Fruit fly (Drosophila melanogaster) whole organism, embryonic: Measurements from ENCODE around the gene CG5254.

Experiments
- B-H2 ChIP-seq: fragments of 200-800 bp; sonication (Bioruptor generic); optimal IDR thresholded peaks from 2 replicates; lab custom pipeline; 2018; ENCODE audit warnings: missing biosample characterization, mild to moderate bottlenecking, missing genetic modification characterization
- Bgb ChIP-seq: fragments of 200-800 bp; sonication (Bioruptor generic); IDR thresholded peaks from 2 replicates; pipeline ENCODE4 v1.3.6; 2022; ENCODE audit warnings: missing biosample characterization, missing genetic modification characterization; ENCODE audit not compliant: partially characterized antibody
- CG10543 ChIP-seq: fragments of 200-800 bp; sonication (Bioruptor generic); optimal IDR thresholded peaks from 3 replicates; lab custom pipeline; 2017; ENCODE audit warnings: missing biosample characterization, mild to moderate bottlenecking, missing genetic modification characterization, moderate library complexity
- CG11723 ChIP-seq: fragments of 200-800 bp; sonication (Bioruptor generic); optimal IDR thresholded peaks from 2 replicates; lab custom pipeline; 2017; ENCODE audit warnings: missing biosample characterization, mild to moderate bottlenecking, missing genetic modification characterization
- CG14441 ChIP-seq: fragments of 200-800 bp; sonication (Bioruptor generic); IDR thresholded peaks from 2 replicates; pipeline ENCODE4 v1.3.6; 2022; ENCODE audit warnings: missing biosample characterization, missing genetic modification characterization
- CG14860 ChIP-seq: fragments of 200-800 bp; sonication (Bioruptor generic); IDR thresholded peaks from 3 replicates; pipeline ENCODE4 v1.3.6; 2022; ENCODE audit warnings: missing biosample characterization, missing genetic modification characterization; ENCODE audit not compliant: partially characterized antibody
- CG1529 ChIP-seq: fragments of 200-800 bp; sonication (Bioruptor generic); optimal IDR thresholded peaks from 3 replicates; lab custom pipeline; 2018; ENCODE audit warnings: missing biosample characterization, missing genetic modification characterization
- CG15479 ChIP-seq: fragments of 200-800 bp; sonication (Bioruptor generic); optimal IDR thresholded peaks from 3 replicates; lab custom pipeline; 2019; ENCODE audit warnings: missing biosample characterization, mild to moderate bottlenecking, missing genetic modification characterization, moderate library complexity
- CG16863 ChIP-seq: fragments of 200-800 bp; sonication (Bioruptor generic); optimal IDR thresholded peaks from 3 replicates; lab custom pipeline; 2016; ENCODE audit warnings: missing biosample characterization, missing genetic modification characterization
- CG17612 ChIP-seq: fragments of 200-800 bp; sonication (Bioruptor generic); IDR thresholded peaks from 2 replicates; pipeline ENCODE4 v1.3.6; 2022; ENCODE audit warnings: missing biosample characterization, missing genetic modification characterization
- CG2129 ChIP-seq: fragments of 200-800 bp; sonication (Bioruptor generic); IDR thresholded peaks from 2 replicates; pipeline ENCODE4 v1.3.6; 2022; ENCODE audit warnings: missing biosample characterization, missing genetic modification characterization; ENCODE audit not compliant: partially characterized antibody
- CG2889 ChIP-seq: fragments of 200-800 bp; sonication (Bioruptor generic); IDR thresholded peaks from 3 replicates; pipeline ENCODE4 v1.3.6; 2022; ENCODE audit warnings: missing biosample characterization, missing genetic modification characterization
- CG32532 ChIP-seq: fragments of 200-800 bp; sonication (Bioruptor generic); IDR thresholded peaks from 2 replicates; pipeline ENCODE4 v1.3.6; 2022; ENCODE audit warnings: missing biosample characterization, missing genetic modification characterization
- CG34376 ChIP-seq: fragments of 200-800 bp; sonication (Bioruptor generic); optimal IDR thresholded peaks from 2 replicates; lab custom pipeline; 2018; ENCODE audit warnings: missing biosample characterization, mild to moderate bottlenecking, missing genetic modification characterization
- CG3838 ChIP-seq: fragments of 200-800 bp; sonication (Bioruptor generic); optimal IDR thresholded peaks from 3 replicates; lab custom pipeline; 2016; ENCODE audit warnings: missing biosample characterization, missing genetic modification characterization
- CG42726 ChIP-seq: fragments of 200-800 bp; sonication (Bioruptor generic); IDR thresholded peaks from 2 replicates; pipeline ENCODE4 v1.3.6; 2022; ENCODE audit warnings: missing biosample characterization, missing genetic modification characterization; ENCODE audit not compliant: partially characterized antibody
- CG6791 ChIP-seq: fragments of 200-800 bp; sonication (Bioruptor generic); IDR thresholded peaks from 3 replicates; pipeline ENCODE4 v1.3.6; 2022; ENCODE audit warnings: missing biosample characterization, missing genetic modification characterization; ENCODE audit not compliant: partially characterized antibody
- CG7963 ChIP-seq: fragments of 200-800 bp; sonication (Bioruptor generic); IDR thresholded peaks from 3 replicates; pipeline ENCODE4 v1.3.6; 2022; ENCODE audit warnings: missing biosample characterization, missing genetic modification characterization; ENCODE audit not compliant: partially characterized antibody
- CG7987 ChIP-seq: fragments of 200-800 bp; sonication (Bioruptor generic); optimal IDR thresholded peaks from 2 replicates; lab custom pipeline; 2018; ENCODE audit warnings: missing biosample characterization, mild to moderate bottlenecking, missing genetic modification characterization, moderate library complexity
- CG8290 ChIP-seq, 3 experiments: fragments of 200-800 bp; sonication (Bioruptor generic); optimal IDR thresholded peaks; 2 replicates each; lab custom pipeline; 2016 to 2019; ENCODE audit warnings: missing biosample characterization in 3 of 3, missing genetic modification characterization in 3 of 3, mild to moderate bottlenecking in 2 of 3, moderate library complexity in 1 of 3
- CoRest ChIP-seq: fragments of 200-800 bp; sonication (Bioruptor generic); optimal IDR thresholded peaks from 3 replicates; lab custom pipeline; 2018; ENCODE audit warnings: missing biosample characterization, mild to moderate bottlenecking, missing genetic modification characterization, moderate library complexity
- Deaf1 ChIP-seq: fragments of 200-800 bp; optimal IDR thresholded peaks from 3 replicates; lab custom pipeline; 2019; ENCODE audit warnings: missing biosample characterization, mild to moderate bottlenecking, missing genetic modification characterization, moderate library complexity
- Dll ChIP-seq: fragments of 200-800 bp; sonication (Bioruptor generic); IDR thresholded peaks from 4 replicates; pipeline ENCODE4 v1.3.6; 2022; ENCODE audit warnings: missing biosample characterization, missing genetic modification characterization; ENCODE audit not compliant: partially characterized antibody
- Fer1 ChIP-seq: fragments of 200-800 bp; sonication (Bioruptor generic); optimal IDR thresholded peaks from 2 replicates; lab custom pipeline; 2017; ENCODE audit warnings: missing biosample characterization, mild to moderate bottlenecking, missing genetic modification characterization
- HLHmδ ChIP-seq: fragments of 200-800 bp; sonication (Bioruptor generic); optimal IDR thresholded peaks from 2 replicates; lab custom pipeline; 2018; ENCODE audit warnings: missing biosample characterization, mild to moderate bottlenecking, missing genetic modification characterization, moderate library complexity
- Max ChIP-seq: fragments of 200-800 bp; sonication (Bioruptor generic); optimal IDR thresholded peaks from 2 replicates; lab custom pipeline; 2016; ENCODE audit warnings: missing biosample characterization, mild to moderate bottlenecking, missing genetic modification characterization
- Med ChIP-seq: fragments of 200-800 bp; sonication (Bioruptor generic); peaks from one replicate; lab custom pipeline; 2016; ENCODE audit warnings: missing biosample characterization, missing genetic modification characterization, mild to moderate bottlenecking, inconsistent platforms, moderate library complexity
- Meics ChIP-seq: fragments of 200-800 bp; sonication (Bioruptor generic); optimal IDR thresholded peaks from 2 replicates; lab custom pipeline; 2017; ENCODE audit warnings: missing biosample characterization, mild to moderate bottlenecking, missing genetic modification characterization
- NC2β ChIP-seq: fragments of 200-800 bp; sonication (Bioruptor generic); optimal IDR thresholded peaks from 2 replicates; lab custom pipeline; 2016; ENCODE audit warnings: missing biosample characterization, missing genetic modification characterization
- Rfx ChIP-seq: fragments of 200-800 bp; sonication (Bioruptor generic); IDR thresholded peaks from 2 replicates; pipeline ENCODE4 v1.3.6; 2022; ENCODE audit warnings: missing biosample characterization, missing genetic modification characterization
- Sry-δ ChIP-seq: fragments of 200-800 bp; sonication (Bioruptor generic); optimal IDR thresholded peaks from 2 replicates; lab custom pipeline; 2016; ENCODE audit warnings: missing biosample characterization, missing genetic modification characterization
- Xrp1 ChIP-seq: fragments of 200-800 bp; sonication (Bioruptor generic); IDR thresholded peaks from 2 replicates; pipeline ENCODE4 v1.3.6; 2022; ENCODE audit warnings: missing biosample characterization, missing genetic modification characterization
- ase ChIP-seq: fragments of 200-800 bp; sonication (Bioruptor generic); IDR thresholded peaks from 3 replicates; pipeline ENCODE4 v1.3.6; 2022; ENCODE audit warnings: missing biosample characterization, missing genetic modification characterization
- crp ChIP-seq, 2 experiments: fragments of 200-800 bp; sonication (Bioruptor generic); optimal IDR thresholded peaks; 2 replicates in 1 of 2; 3 replicates in 1 of 2; lab custom pipeline; 2017; ENCODE audit warnings: missing biosample characterization in 2 of 2, missing genetic modification characterization in 2 of 2, mild to moderate bottlenecking in 1 of 2, moderate library complexity in 1 of 2
- cwo ChIP-seq: fragments of 200-800 bp; sonication (Bioruptor generic); optimal IDR thresholded peaks from 3 replicates; lab custom pipeline; 2017; ENCODE audit warnings: missing biosample characterization, missing genetic modification characterization, mild to moderate bottlenecking, moderate library complexity, missing genetic modification reagents
- exex ChIP-seq: fragments of 200-800 bp; sonication (Bioruptor generic); optimal IDR thresholded peaks from 4 replicates; lab custom pipeline; 2018; ENCODE audit warnings: missing biosample characterization, mild to moderate bottlenecking, missing genetic modification characterization, moderate library complexity
- ftz-f1 ChIP-seq: fragments of 200-800 bp; sonication (Bioruptor generic); optimal IDR thresholded peaks from 2 replicates; lab custom pipeline; 2016; ENCODE audit warnings: missing biosample characterization, missing genetic modification characterization
- grau ChIP-seq: fragments of 200-800 bp; optimal IDR thresholded peaks from 3 replicates; lab custom pipeline; 2019; ENCODE audit warnings: missing biosample characterization, mild to moderate bottlenecking, missing genetic modification characterization, moderate library complexity
- gsb ChIP-seq: fragments of 200-800 bp; sonication (Bioruptor generic); IDR thresholded peaks from 2 replicates; pipeline ENCODE4 v1.3.6; 2022; ENCODE audit warnings: missing biosample characterization, missing genetic modification characterization
- her ChIP-seq: fragments of 200-800 bp; sonication (Bioruptor generic); optimal IDR thresholded peaks from 2 replicates; lab custom pipeline; 2016; ENCODE audit warnings: missing biosample characterization, missing genetic modification characterization
- insv ChIP-seq, 2 experiments: fragments of 200-800 bp; sonication (Bioruptor generic); optimal IDR thresholded peaks; 3 replicates each; lab custom pipeline; 2016 to 2018; ENCODE audit warnings: missing biosample characterization in 2 of 2, missing genetic modification characterization in 2 of 2
- kah ChIP-seq: fragments of 200-800 bp; sonication (Bioruptor generic); optimal IDR thresholded peaks from 2 replicates; lab custom pipeline; 2018; ENCODE audit warnings: missing biosample characterization, mild to moderate bottlenecking, missing genetic modification characterization
- lbe ChIP-seq: fragments of 200-800 bp; sonication (Bioruptor generic); optimal IDR thresholded peaks from 2 replicates; lab custom pipeline; 2016; ENCODE audit warnings: missing biosample characterization, mild to moderate bottlenecking, missing genetic modification characterization
- maf-S ChIP-seq: fragments of 200-800 bp; sonication (Bioruptor generic); optimal IDR thresholded peaks from 2 replicates; lab custom pipeline; 2016; ENCODE audit warnings: missing biosample characterization, missing genetic modification characterization
- nmo ChIP-seq: fragments of 200-800 bp; sonication (Bioruptor generic); optimal IDR thresholded peaks from 2 replicates; lab custom pipeline; 2018; ENCODE audit warnings: missing biosample characterization, mild to moderate bottlenecking, missing genetic modification characterization, moderate library complexity
- pfk ChIP-seq: fragments of 200-800 bp; sonication (Bioruptor generic); optimal IDR thresholded peaks from 2 replicates; lab custom pipeline; 2018; ENCODE audit warnings: missing biosample characterization, mild to moderate bottlenecking, missing genetic modification characterization, moderate library complexity
- rib ChIP-seq: fragments of 200-800 bp; sonication (Bioruptor generic); IDR thresholded peaks from 2 replicates; pipeline ENCODE4 v1.3.6; 2022; ENCODE audit warnings: missing biosample characterization, missing genetic modification characterization
- unpg ChIP-seq: fragments of 200-800 bp; sonication (Bioruptor generic); optimal IDR thresholded peaks from 3 replicates; lab custom pipeline; 2018; ENCODE audit warnings: missing biosample characterization, mild to moderate bottlenecking, missing genetic modification characterization, moderate library complexity

CG5254 gene

dm6 chrX:796397-796989 is 46.3 kb downstream of the CG5254 start (continued):
- TF ChIP-seq insv (GFP tag; optimal IDR thresholded peaks at IDR 0.05; lab: Kevin White, UChicago), result peak in 1 of 2 experiments; percentile 82
- TF ChIP-seq CG1529 (GFP tag; lab: Kevin White, UChicago), result no peak
- peak; percentile 5 for TF ChIP-seq NC2β (GFP tag; lab: Kevin White, UChicago)
- TF ChIP-seq gsb (GFP tag; lab: Robert Waterston, UW), result no peak
- peak; percentile 60 for TF ChIP-seq Sry-δ (GFP tag; lab: Kevin White, UChicago)
- peak; percentile 9 for TF ChIP-seq cwo (GFP tag; lab: Kevin White, UChicago)
- peak; percentile 12 for TF ChIP-seq exex
- TF ChIP-seq CG15479 (GFP tag; lab: Kevin White, UChicago), result peak; percentile 42
- TF ChIP-seq CG6791 (GFP tag; lab: Robert Waterston, UW), result peak; percentile 98
- TF ChIP-seq kah (GFP tag; lab: Kevin White, UChicago), result peak; percentile 33
- TF ChIP-seq CoRest (tag; lab: Kevin White, UChicago), result peak; percentile 27
- peak; percentile 55 for TF ChIP-seq CG10543 (GFP tag; lab: Kevin White, UChicago)
- TF ChIP-seq B-H2, result peak; percentile 47
- peak; percentile 46 for TF ChIP-seq lbe (GFP tag; lab: Kevin White, UChicago)
- TF ChIP-seq her (GFP tag; lab: Kevin White, UChicago), result no peak
- no peak for TF ChIP-seq maf-S
- peak; percentile 95 for TF ChIP-seq Bgb
- no peak for TF ChIP-seq CG8290 (GFP tag; optimal IDR thresholded peaks at IDR 0.05; lab: Kevin White, UChicago)
- peak in 1 of 2 experiments; percentile 79 for TF ChIP-seq CG8290 (tag; optimal IDR thresholded peaks at IDR 0.05; lab: Kevin White, UChicago)
- TF ChIP-seq Fer1 (GFP tag; lab: Kevin White, UChicago), result peak; percentile 5
- TF ChIP-seq ftz-f1, result peak; percentile 15
- no peak for TF ChIP-seq CG14441 (GFP tag; lab: Robert Waterston, UW)
- peak; percentile 73 for TF ChIP-seq Deaf1 (tag; lab: Kevin White, UChicago)
- no peak for TF ChIP-seq ase (GFP tag; lab: Robert Waterston, UW)
- no peak for TF ChIP-seq CG17612
- TF ChIP-seq CG34376, result peak; percentile 31
- peak; percentile 97 for TF ChIP-seq CG2129 (GFP tag; lab: Robert Waterston, UW)
- peak; percentile 38 for TF ChIP-seq Max
- peak; percentile 93 for TF ChIP-seq CG14860
- no peak for TF ChIP-seq unpg (GFP tag; lab: Kevin White, UChicago)
- peak; percentile 43; the same call in 1 of the 2 replicates for TF ChIP-seq CG32532 (GFP tag; lab: Robert Waterston, UW)
- TF ChIP-seq CG3838 (GFP tag; lab: Kevin White, UChicago), result no peak
- TF ChIP-seq Xrp1 (GFP tag; lab: Robert Waterston, UW), result peak; percentile 52; the same call in 1 of the 2 replicates
- TF ChIP-seq CG7987, result peak; percentile 44
- no peak for TF ChIP-seq CG11723
- TF ChIP-seq crp (GFP tag; optimal IDR thresholded peaks at IDR 0.05; lab: Kevin White, UChicago), result peak; percentile 10 to 82
- peak; percentile 46; the same call in 1 of the 2 replicates for TF ChIP-seq rib (GFP tag; lab: Robert Waterston, UW)
- TF ChIP-seq Rfx, result peak; percentile 71
- TF ChIP-seq Meics (GFP tag; lab: Kevin White, UChicago), result peak; percentile 17
- peak; percentile 11 for TF ChIP-seq nmo (GFP tag; lab: Kevin White, UChicago)
- peak; percentile 93 for TF ChIP-seq CG42726
- peak; percentile 92 for TF ChIP-seq CG7963 (GFP tag; lab: Robert Waterston, UW)
- TF ChIP-seq Med (GFP tag; lab: Kevin White, UChicago), result peak; percentile 85
- TF ChIP-seq grau (tag; lab: Kevin White, UChicago), result peak; percentile 22
- peak; percentile 99 for TF ChIP-seq Dll (GFP tag; lab: Robert Waterston, UW)
- TF ChIP-seq pfk (GFP tag; lab: Kevin White, UChicago), result no peak
- peak; percentile 41 for TF ChIP-seq HLHmδ (GFP tag; lab: Kevin White, UChicago)
- no peak for TF ChIP-seq CG16863 (GFP tag; lab: Kevin White, UChicago)
- TF ChIP-seq CG2889 (GFP tag; lab: Robert Waterston, UW), result no peak
